Fruit fly (Drosophila melanogaster): ENCODE measurements around the gene CG42717.

CG42717 gene

DNA sequence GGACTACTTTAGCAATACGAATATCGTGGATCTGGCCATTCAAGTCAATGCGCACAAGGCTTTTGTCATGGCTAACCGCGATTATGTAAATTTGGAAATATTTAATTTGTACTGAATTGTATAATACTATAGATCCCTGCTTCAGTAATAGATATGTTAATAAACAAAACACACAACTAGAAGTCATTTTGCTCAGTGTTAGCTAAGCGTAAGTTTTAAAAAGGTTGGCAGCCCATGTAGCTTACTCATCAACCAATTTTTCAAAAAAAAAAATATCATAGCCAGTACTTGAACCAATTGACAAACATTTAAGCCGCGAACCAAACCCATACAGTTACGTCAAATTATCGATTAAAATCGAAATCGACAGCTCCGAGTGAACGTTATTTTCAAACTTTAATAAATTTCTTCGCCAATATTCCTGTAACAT is 4.1 kb upstream of the CG42717 start (continued):
- no peak for TF ChIP-seq fru (optimal IDR thresholded peaks at IDR 0.05)
- TF ChIP-seq schlank (tag; optimal IDR thresholded peaks at IDR 0.05) = peak; percentile 23
- TF ChIP-seq trh (GFP tag; optimal IDR thresholded peaks at IDR 0.05) = peak; percentile 35
- no peak for TF ChIP-seq crp (GFP tag; optimal IDR thresholded peaks at IDR 0.05)
- TF ChIP-seq Dref (GFP tag; IDR thresholded peaks at IDR 0.05) = peak; percentile 95
- peak; percentile 80 for TF ChIP-seq CG15269 (tag; optimal IDR thresholded peaks at IDR 0.05)
- peak; percentile 55 for TF ChIP-seq Asciz (GFP tag; optimal IDR thresholded peaks at IDR 0.05)
- no peak for TF ChIP-seq prd (optimal IDR thresholded peaks at IDR 0.05)
- TF ChIP-seq prd (GFP tag; IDR thresholded peaks at IDR 0.05) = peak; percentile 75
- peak; percentile 66; the same call in 2 of the 3 replicates for TF ChIP-seq Opbp (GFP tag; IDR thresholded peaks at IDR 0.05; ENCODE audit: partially characterized antibody)
- TF ChIP-seq Oli (tag; optimal IDR thresholded peaks at IDR 0.05) = peak; percentile 66
- peak; percentile 36 for TF ChIP-seq Sox100B (GFP tag; optimal IDR thresholded peaks at IDR 0.05)
- TF ChIP-seq MBD-R2 (GFP tag; IDR thresholded peaks at IDR 0.05) = peak; percentile 75; the same call in 1 of the 2 replicates
- peak; percentile 26 for TF ChIP-seq CG5180 (GFP tag; optimal IDR thresholded peaks at IDR 0.05)
- peak; percentile 85 for TF ChIP-seq Fer1 (GFP tag; optimal IDR thresholded peaks at IDR 0.05)
- TF ChIP-seq dan (GFP tag; IDR thresholded peaks at IDR 0.05) = no peak
- TF ChIP-seq ara (GFP tag; IDR thresholded peaks at IDR 0.05) = peak; percentile 62; the same call in 1 of the 2 replicates
- peak; percentile 72 for TF ChIP-seq CG18262 (tag; optimal IDR thresholded peaks at IDR 0.05)
- peak; percentile 70 for TF ChIP-seq CG17568 (GFP tag; optimal IDR thresholded peaks at IDR 0.05)
- no peak for TF ChIP-seq ash1 (GFP tag; optimal IDR thresholded peaks at IDR 0.05)
- peak; percentile 54 for TF ChIP-seq Mes4 (GFP tag; optimal IDR thresholded peaks at IDR 0.05)
- peak; percentile 88 for TF ChIP-seq CG12769 (tag; optimal IDR thresholded peaks at IDR 0.05)
- TF ChIP-seq CG3163 (GFP tag; optimal IDR thresholded peaks at IDR 0.05) = peak; percentile 41
- TF ChIP-seq ato (GFP tag; IDR thresholded peaks at IDR 0.05; ENCODE audit: partially characterized antibody) = peak; percentile 65; the same call in 1 of the 2 replicates
- peak; percentile 66 for TF ChIP-seq NC2β (GFP tag; optimal IDR thresholded peaks at IDR 0.05)
- TF ChIP-seq CG18476 (GFP tag; optimal IDR thresholded peaks at IDR 0.05) = peak; percentile 62
- peak; percentile 37; the same call in 1 of the 2 replicates for TF ChIP-seq tna (GFP tag; IDR thresholded peaks at IDR 0.05; ENCODE audit: partially characterized antibody)
- peak; percentile 65; the same call in 1 of the 2 replicates for TF ChIP-seq CG4730 (GFP tag; IDR thresholded peaks at IDR 0.05)
- TF ChIP-seq CG32772 (GFP tag; IDR thresholded peaks at IDR 0.05) = peak; percentile 96
- no peak for TF ChIP-seq Tbp (GFP tag; optimal IDR thresholded peaks at IDR 0.05)
- peak; percentile 76 for TF ChIP-seq CG11504 (tag; optimal IDR thresholded peaks at IDR 0.05)
- no peak for TF ChIP-seq Sry-β (GFP tag; optimal IDR thresholded peaks at IDR 0.05)
- peak; percentile 53 for TF ChIP-seq CG1233 (GFP tag; optimal IDR thresholded peaks at IDR 0.05)
- TF ChIP-seq Lhr (GFP tag; optimal IDR thresholded peaks at IDR 0.05) = peak; percentile 99
- peak; percentile 37; the same call in 1 of the 2 replicates for TF ChIP-seq al (GFP tag; IDR thresholded peaks at IDR 0.05)
- TF ChIP-seq Elba2 (GFP tag; optimal IDR thresholded peaks at IDR 0.05) = peak; percentile 40
- peak; percentile 90 for TF ChIP-seq CG14710 (tag; optimal IDR thresholded peaks at IDR 0.05)
- peak; percentile 12 for TF ChIP-seq kah (GFP tag; optimal IDR thresholded peaks at IDR 0.05)
- TF ChIP-seq otp (GFP tag; IDR thresholded peaks at IDR 0.05) = peak; percentile 60; the same call in 1 of the 3 replicates
- TF ChIP-seq CG7928 (GFP tag; optimal IDR thresholded peaks at IDR 0.05) = peak; percentile 37
- TF ChIP-seq Bgb (GFP tag; IDR thresholded peaks at IDR 0.05; ENCODE audit: partially characterized antibody) = peak; percentile 73
- TF ChIP-seq cato (GFP tag; optimal IDR thresholded peaks at IDR 0.05; ENCODE audit: borderline replicate concordance) = peak; percentile 36
- TF ChIP-seq nmo (GFP tag; optimal IDR thresholded peaks at IDR 0.05) = peak; percentile 77
- TF ChIP-seq HLH3B (GFP tag; IDR thresholded peaks at IDR 0.05) = peak; percentile 69
- peak; percentile 63; the same call in 2 of the 3 replicates for TF ChIP-seq ase (GFP tag; IDR thresholded peaks at IDR 0.05)
- TF ChIP-seq Hey (tag; optimal IDR thresholded peaks at IDR 0.05) = no peak
- peak; percentile 68 for TF ChIP-seq CG10654 (GFP tag; optimal IDR thresholded peaks at IDR 0.05)
- peak; percentile 64; the same call in 1 of the 3 replicates for TF ChIP-seq H15 (GFP tag; IDR thresholded peaks at IDR 0.05)
- TF ChIP-seq CG2712 (tag; optimal IDR thresholded peaks at IDR 0.05) = peak; percentile 82
- TF ChIP-seq CG1024 (GFP tag; IDR thresholded peaks at IDR 0.05) = peak; percentile 63; the same call in 1 of the 2 replicates

All from whole organism, embryonic.